Worm (Caenorhabditis elegans): ENCODE data around the gene C25A8.1.

DNA sequence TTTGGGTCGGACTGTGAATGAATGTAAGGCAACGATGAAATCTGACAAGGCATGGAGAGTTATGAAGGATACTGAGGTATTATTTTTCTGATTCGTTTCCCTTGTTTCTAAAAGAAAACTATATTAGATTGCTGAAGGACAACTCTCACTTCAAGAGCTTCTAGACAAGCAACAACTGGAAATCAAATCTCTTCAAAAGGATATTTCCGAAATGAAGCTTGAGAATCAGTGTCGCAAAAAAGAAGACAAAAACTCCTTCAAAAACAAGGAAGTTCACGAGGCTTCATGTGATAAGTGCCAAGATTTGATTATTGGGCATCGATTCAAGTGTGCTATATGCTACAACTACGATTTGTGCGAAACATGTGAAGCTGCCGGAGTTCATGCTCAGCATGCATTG, 7.7 kb downstream of the C25A8.1 start:
- TF ChIP-seq jun-1 (tag; optimal IDR thresholded peaks at IDR 0.05) (no peak), snpc-4 (tag; optimal IDR thresholded peaks at IDR 0.05) (no peak), ama-1 (optimal IDR thresholded peaks at IDR 0.05) (no peak)
